Fruit fly (Drosophila melanogaster): Measurements from ENCODE around the gene Vha68-1.

- TF ChIP-seq CG8478 (optimal IDR thresholded peaks at IDR 0.05): no peak
- TF ChIP-seq CTCF (optimal IDR thresholded peaks at IDR 0.05): no peak
Observed at dm6 chr2L:13045924-13046323, 42.0 kb upstream of the Vha68-1 start.
